Fruit fly (Drosophila melanogaster) whole organism, pupa: ENCODE measurements around the gene CG32706.
"Not testable (repeated sequence)": the region's sequence is repeated elsewhere in the genome, so short reads cannot be mapped to it uniquely, and the experiment has no call there.

ENCODE experiments used
- CG10348 ChIP-seq: fragments of 200-800 bp; sonication (Bioruptor generic); IDR thresholded peaks from 2 replicates; pipeline ENCODE4 v1.3.6; 2022; ENCODE audit warnings: missing biosample characterization, missing genetic modification characterization
- CG12605 ChIP-seq: fragments of 200-800 bp; sonication (Bioruptor generic); IDR thresholded peaks from 2 replicates; pipeline ENCODE4 v1.3.6; 2022; ENCODE audit warnings: missing biosample characterization, missing genetic modification characterization
- CG13204 ChIP-seq: fragments of 200-800 bp; sonication (Bioruptor generic); optimal IDR thresholded peaks from 2 replicates; lab custom pipeline; 2018; ENCODE audit warnings: missing biosample characterization, mild to moderate bottlenecking, missing genetic modification characterization, moderate library complexity
- CG14655 ChIP-seq: fragments of 200-800 bp; sonication (Bioruptor generic); optimal IDR thresholded peaks from 3 replicates; lab custom pipeline; 2017; ENCODE audit warnings: mild to moderate bottlenecking, missing biosample characterization, missing genetic modification reagents, missing genetic modification characterization
- CG17806 ChIP-seq: fragments of 200-800 bp; sonication (Bioruptor generic); optimal IDR thresholded peaks from 2 replicates; lab custom pipeline; 2018; ENCODE audit warnings: missing biosample characterization, mild to moderate bottlenecking, missing genetic modification characterization, moderate library complexity
- CG32121 ChIP-seq: fragments of 200-800 bp; sonication (Bioruptor generic); IDR thresholded peaks from 2 replicates; pipeline ENCODE4 v1.3.6; 2022; ENCODE audit warnings: missing biosample characterization, missing genetic modification characterization
- CG4496 ChIP-seq: fragments of 200-800 bp; sonication (Bioruptor generic); IDR thresholded peaks from 3 replicates; pipeline ENCODE4 v1.3.6; 2022; ENCODE audit warnings: missing biosample characterization, missing genetic modification characterization
- D1 ChIP-seq: fragments of 200-800 bp; sonication (Bioruptor generic); optimal IDR thresholded peaks from 2 replicates; lab custom pipeline; 2018; ENCODE audit warnings: missing biosample characterization, mild to moderate bottlenecking, missing genetic modification characterization, moderate library complexity
- EcR ChIP-seq: fragments of 200-800 bp; sonication (Bioruptor generic); optimal IDR thresholded peaks from 3 replicates; lab custom pipeline; 2019; ENCODE audit warnings: missing biosample characterization, missing genetic modification characterization, mild to moderate bottlenecking, moderate library complexity, missing genetic modification reagents
- Pif1A ChIP-seq: fragments of 200-800 bp; sonication (Bioruptor generic); optimal IDR thresholded peaks from 3 replicates; lab custom pipeline; 2016; ENCODE audit warnings: missing biosample characterization, missing genetic modification characterization
- Pif1B ChIP-seq: fragments of 200-800 bp; sonication (Bioruptor generic); optimal IDR thresholded peaks from 3 replicates; lab custom pipeline; 2016; ENCODE audit warnings: missing biosample characterization, missing genetic modification characterization
- Snoo ChIP-seq: fragments of 200-800 bp; sonication (Bioruptor generic); optimal IDR thresholded peaks from 3 replicates; lab custom pipeline; 2017; ENCODE audit warnings: missing biosample characterization, mild to moderate bottlenecking, missing genetic modification characterization, inconsistent platforms
- fd96Ca ChIP-seq: fragments of 200-800 bp; sonication (Bioruptor generic); IDR thresholded peaks from 3 replicates; pipeline ENCODE4 v1.3.6; 2022; ENCODE audit warnings: missing biosample characterization, missing genetic modification characterization
- rn ChIP-seq: fragments of 200-800 bp; sonication (Bioruptor generic); IDR thresholded peaks from 2 replicates; pipeline ENCODE4 v1.3.6; 2022; ENCODE audit warnings: missing biosample characterization, missing genetic modification characterization

DNA sequence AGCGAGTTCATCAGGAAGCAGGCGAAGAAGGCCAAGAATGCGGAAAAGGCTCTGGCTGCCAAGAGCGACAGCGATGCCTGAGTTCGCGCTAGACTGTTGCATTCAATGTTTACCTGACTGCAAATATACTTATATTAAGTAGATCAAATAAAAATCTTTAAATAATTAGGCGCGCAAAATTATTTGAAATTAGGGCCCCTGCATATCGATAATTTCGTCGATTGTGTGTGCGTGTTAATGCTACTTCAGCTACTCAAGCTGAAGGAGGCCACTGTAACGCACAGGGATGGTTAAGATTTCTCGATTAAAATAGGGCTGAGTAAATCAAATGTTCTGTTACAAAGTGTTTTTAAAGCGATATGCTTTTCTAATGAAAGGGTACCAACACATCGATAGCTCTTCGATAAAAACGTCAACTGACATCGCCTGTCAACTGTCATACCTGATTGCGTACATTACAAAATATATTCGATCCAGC, at the start of gene CG32706:
- TF ChIP-seq CG17806 (tag; lab: Kevin White, UChicago); Pif1A (GFP tag; lab: Kevin White, UChicago); Snoo (tag; lab: Kevin White, UChicago); CG14655 (GFP tag; lab: Kevin White, UChicago); CG4496; Pif1B (GFP tag; lab: Kevin White, UChicago); CG13204 (GFP tag; lab: Kevin White, UChicago); EcR (GFP tag; lab: Kevin White, UChicago); CG12605 (GFP tag; lab: Robert Waterston, UW); CG32121 (GFP tag; lab: Robert Waterston, UW); rn (GFP tag; lab: Robert Waterston, UW); fd96Ca (GFP tag; lab: Robert Waterston, UW); D1 (tag; lab: Kevin White, UChicago); CG10348 (GFP tag; lab: Robert Waterston, UW): not testable (repeated sequence)
